Worm (Caenorhabditis elegans) whole organism, L2 larva: ENCODE measurements around the gene spp-2.

Source experiments
- C34F6.9 ChIP-seq: fragments of 150-350 bp; optimal IDR thresholded peaks from 2 replicates; lab custom pipeline; 2014; ENCODE audit warnings: missing biosample characterization, missing genetic modification characterization
- F13H6.1 ChIP-seq: sonication (generic microtip); optimal IDR thresholded peaks from 2 replicates; lab custom pipeline; 2016; ENCODE audit warnings: missing genetic modification characterization, missing compliant biosample characterization
- Y55F3AM.14 ChIP-seq: fragments of 200-800 bp; sonication (Bioruptor generic); optimal IDR thresholded peaks from 2 replicates; lab custom pipeline; 2018; ENCODE audit warnings: mild to moderate bottlenecking, missing genetic modification characterization, missing compliant biosample characterization
- ama-1 ChIP-seq: fragments of 150-350 bp; optimal IDR thresholded peaks from 2 replicates; lab custom pipeline; 2018; ENCODE audit warnings: inconsistent platforms
- blmp-1 ChIP-seq: sonication (generic microtip); optimal IDR thresholded peaks from 2 replicates; lab custom pipeline; 2017; ENCODE audit warnings: missing genetic modification characterization, mild to moderate bottlenecking, missing compliant biosample characterization, antibody characterized with exemption, moderate library complexity; ENCODE audit not compliant: insufficient read depth
- ceh-16 ChIP-seq: fragments of 150-350 bp; optimal IDR thresholded peaks from 2 replicates; lab custom pipeline; 2014; ENCODE audit warnings: missing biosample characterization, missing genetic modification characterization
- ceh-82 ChIP-seq: fragments of 150-350 bp; optimal IDR thresholded peaks from 2 replicates; lab custom pipeline; 2014; ENCODE audit warnings: missing biosample characterization, missing genetic modification characterization
- crh-2 ChIP-seq: sonication (generic microtip); optimal IDR thresholded peaks from 2 replicates; lab custom pipeline; 2017; ENCODE audit warnings: missing biosample characterization, missing genetic modification characterization
- elt-1 ChIP-seq: fragments of 150-350 bp; optimal IDR thresholded peaks from 2 replicates; lab custom pipeline; 2014; ENCODE audit warnings: missing biosample characterization, missing genetic modification characterization
- elt-3 ChIP-seq: sonication (generic microtip); optimal IDR thresholded peaks from 2 replicates; lab custom pipeline; 2017; ENCODE audit warnings: missing biosample characterization, missing genetic modification characterization
- fos-1 ChIP-seq: fragments of 150-350 bp; optimal IDR thresholded peaks from 2 replicates; lab custom pipeline; 2014; ENCODE audit warnings: missing biosample characterization, missing genetic modification characterization
- gmeb-1 ChIP-seq: fragments of 150-350 bp; optimal IDR thresholded peaks from 2 replicates; lab custom pipeline; 2014; ENCODE audit warnings: missing biosample characterization, missing genetic modification characterization
- lin-11 ChIP-seq: fragments of 150-350 bp; sonication (generic microtip); optimal IDR thresholded peaks from 2 replicates; lab custom pipeline; 2014; ENCODE audit warnings: missing biosample characterization, missing genetic modification characterization, inconsistent platforms, mixed read lengths
- lin-39 ChIP-seq: fragments of 150-350 bp; optimal IDR thresholded peaks from 2 replicates; lab custom pipeline; 2014; ENCODE audit warnings: missing biosample characterization, missing genetic modification reagents, missing genetic modification characterization
- lsy-2 ChIP-seq, 2 experiments: fragments of 150-350 bp in 1 of 2; sonication (generic microtip) in 1 of 2; optimal IDR thresholded peaks; 2 replicates each; lab custom pipeline; 2014 to 2017; ENCODE audit warnings: missing biosample characterization in 2 of 2, missing genetic modification characterization in 2 of 2
- mab-5 ChIP-seq: fragments of 150-350 bp; optimal IDR thresholded peaks from 2 replicates; lab custom pipeline; 2014; ENCODE audit warnings: missing biosample characterization, missing genetic modification characterization
- mbf-1 ChIP-seq: sonication (generic microtip); optimal IDR thresholded peaks from 2 replicates; lab custom pipeline; 2017; ENCODE audit warnings: missing biosample characterization, missing genetic modification characterization
- mdl-1 ChIP-seq, 2 experiments: fragments of 150-350 bp in 1 of 2; sonication (generic microtip) in 1 of 2; optimal IDR thresholded peaks; 2 replicates each; lab custom pipeline; 2017; ENCODE audit warnings: missing biosample characterization in 2 of 2, missing genetic modification characterization in 2 of 2
- nhr-10 ChIP-seq: sonication (generic microtip); optimal IDR thresholded peaks from 2 replicates; lab custom pipeline; 2017; ENCODE audit warnings: missing biosample characterization, missing genetic modification characterization
- nhr-11 ChIP-seq: fragments of 150-350 bp; optimal IDR thresholded peaks from 2 replicates; lab custom pipeline; 2014; ENCODE audit warnings: missing biosample characterization, missing genetic modification characterization
- nhr-129 ChIP-seq: fragments of 150-350 bp; optimal IDR thresholded peaks from 2 replicates; lab custom pipeline; 2014; ENCODE audit warnings: missing biosample characterization, missing genetic modification characterization
- nhr-237 ChIP-seq: fragments of 150-350 bp; optimal IDR thresholded peaks from 2 replicates; lab custom pipeline; 2014; ENCODE audit warnings: missing biosample characterization, missing genetic modification characterization
- nhr-25 ChIP-seq: fragments of 150-350 bp; sonication (generic microtip); optimal IDR thresholded peaks from 3 replicates; lab custom pipeline; 2014; ENCODE audit warnings: missing biosample characterization, missing genetic modification characterization
- nhr-6 ChIP-seq: fragments of 150-350 bp; optimal IDR thresholded peaks from 2 replicates; lab custom pipeline; 2014; ENCODE audit warnings: missing biosample characterization, missing genetic modification characterization
- sem-4 ChIP-seq: fragments of 150-350 bp; optimal IDR thresholded peaks from 2 replicates; lab custom pipeline; 2014; ENCODE audit warnings: missing biosample characterization, missing genetic modification reagents, missing genetic modification characterization
- skn-1 ChIP-seq: sonication (generic microtip); optimal IDR thresholded peaks from 2 replicates; lab custom pipeline; 2017; ENCODE audit warnings: missing biosample characterization, missing genetic modification characterization
- sma-3 ChIP-seq: sonication (generic microtip); optimal IDR thresholded peaks from 2 replicates; lab custom pipeline; 2016; ENCODE audit warnings: missing genetic modification reagents, missing genetic modification characterization, missing compliant biosample characterization
- sma-9 ChIP-seq, 2 experiments: fragments of 150-350 bp in 1 of 2; sonication (generic microtip) in 1 of 2; optimal IDR thresholded peaks; 2 replicates each; lab custom pipeline; 2014 to 2016; ENCODE audit warnings: missing genetic modification characterization in 2 of 2, mild to moderate bottlenecking in 1 of 2, missing biosample characterization in 1 of 2, missing compliant biosample characterization in 1 of 2, missing genetic modification reagents in 1 of 2, moderate library complexity in 1 of 2
- snpc-4 ChIP-seq: fragments of 150-350 bp; optimal IDR thresholded peaks from 2 replicates; lab custom pipeline; 2014; ENCODE audit warnings: missing biosample characterization, missing genetic modification characterization
- unc-55 ChIP-seq: fragments of 150-350 bp; sonication (generic microtip); optimal IDR thresholded peaks from 3 replicates; lab custom pipeline; 2014; ENCODE audit warnings: missing biosample characterization, missing genetic modification reagents, missing genetic modification characterization
- unc-62 ChIP-seq: fragments of 150-350 bp; optimal IDR thresholded peaks from 2 replicates; lab custom pipeline; 2014; ENCODE audit warnings: missing biosample characterization, missing genetic modification reagents, missing genetic modification characterization

Gene spp-2

ce11 chrX:7322323-7322722 lies 5.7 kb upstream of the spp-2 start, which contains the start of gene T08A9.13:
Gene T08A9.13, minus strand, starts transcription at chrX:7322423.
- TF ChIP-seq nhr-25 (tag; lab: Kevin White, UChicago) (no peak), snpc-4 (tag; lab: Kevin White, UChicago) (no peak), nhr-10 (no peak), F13H6.1 (tag; lab: Kevin White, UChicago) (no peak)

ce11 chrX:7320115-7320711 lies 3.6 kb upstream of the spp-2 start, which contains the start of gene spp-5:
Gene spp-5, minus strand, starts transcription at chrX:7320354.
- TF ChIP-seq gmeb-1 (peak; percentile 54), Y55F3AM.14 (GFP tag; lab: Kevin White, UChicago) (no peak), F13H6.1 (tag; lab: Kevin White, UChicago) (peak; percentile 65), blmp-1 (tag; lab: Kevin White, UChicago) (no peak), nhr-129 (tag; lab: Kevin White, UChicago) (peak; percentile 20), crh-2 (peak; percentile 67), unc-55 (no peak), fos-1 (tag; lab: Kevin White, UChicago) (peak; percentile 71), sma-9 (GFP tag; optimal IDR thresholded peaks at IDR 0.05; lab: Kevin White, UChicago) (peak; percentile 37), sma-9 (tag; optimal IDR thresholded peaks at IDR 0.05; lab: Kevin White, UChicago) (no peak), ama-1 (no peak), C34F6.9 (tag; lab: Kevin White, UChicago) (no peak), sma-3 (no peak), lsy-2 (tag; optimal IDR thresholded peaks at IDR 0.05; lab: Kevin White, UChicago) (peak in 1 of 2 experiments; percentile 1)

ce11 chrX:7318639-7319038 lies 2.0 kb upstream of the spp-2 start, which contains the start of gene spp-4:
Gene spp-4, minus strand, starts transcription at chrX:7318756.
- peak; percentile 3 for TF ChIP-seq fos-1 (tag; lab: Kevin White, UChicago)
- no peak for TF ChIP-seq nhr-11 (tag; lab: Kevin White, UChicago)
- peak; percentile 27 for TF ChIP-seq sma-9 (GFP tag; optimal IDR thresholded peaks at IDR 0.05; lab: Kevin White, UChicago)
- no peak for TF ChIP-seq sma-9 (tag; optimal IDR thresholded peaks at IDR 0.05; lab: Kevin White, UChicago)
- TF ChIP-seq ceh-16 (tag; lab: Kevin White, UChicago): no peak

DNA sequence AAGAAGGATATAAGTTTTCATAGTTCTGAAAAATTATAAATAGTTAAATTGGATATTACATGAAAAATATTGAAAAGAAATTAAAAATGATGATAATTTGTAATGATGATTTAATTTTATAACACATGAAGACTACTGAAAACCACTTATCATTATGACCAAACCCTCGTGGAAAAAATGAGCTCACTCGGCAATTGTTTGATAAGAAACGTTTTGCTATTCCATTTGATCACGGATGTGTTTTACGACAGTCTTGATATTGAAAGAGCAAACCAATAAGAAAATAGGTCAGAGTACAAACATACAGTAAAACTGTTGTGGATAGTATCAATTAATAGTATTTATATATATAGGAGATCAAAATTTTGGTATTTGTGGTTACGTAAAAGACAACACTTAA lies 1.3 kb downstream of the spp-2 start, which contains the start of gene spp-3:
TSS of gene spp-3 (minus strand) at position 25 of the 400 bp plus-strand sequence.
- TF ChIP-seq mab-5 (tag; lab: Kevin White, UChicago): no peak
- TF ChIP-seq nhr-11 (tag; lab: Kevin White, UChicago): no peak
- TF ChIP-seq nhr-237 (tag; lab: Kevin White, UChicago): no peak
- TF ChIP-seq unc-62 (GFP tag; lab: Kevin White, UChicago): no peak
- TF ChIP-seq Y55F3AM.14 (GFP tag; lab: Kevin White, UChicago): no peak
- no peak for TF ChIP-seq nhr-6 (tag; lab: Kevin White, UChicago)
- no peak for TF ChIP-seq unc-55
- TF ChIP-seq skn-1 (tag; lab: Kevin White, UChicago): peak; percentile 89
- no peak for TF ChIP-seq elt-3 (tag; lab: Kevin White, UChicago)
- TF ChIP-seq sem-4: no peak
- TF ChIP-seq elt-1 (tag; lab: Kevin White, UChicago): no peak
- no peak for TF ChIP-seq nhr-129 (tag; lab: Kevin White, UChicago)
- TF ChIP-seq fos-1 (tag; lab: Kevin White, UChicago): peak; percentile 95
- TF ChIP-seq lin-11 (tag; lab: Kevin White, UChicago): no peak
- no peak for TF ChIP-seq lin-39 (tag; lab: Kevin White, UChicago)
- peak; percentile 57 for TF ChIP-seq gmeb-1
- TF ChIP-seq lsy-2 (tag; optimal IDR thresholded peaks at IDR 0.05; lab: Kevin White, UChicago): peak in 1 of 2 experiments; percentile 18
- TF ChIP-seq sma-9 (GFP tag; optimal IDR thresholded peaks at IDR 0.05; lab: Kevin White, UChicago): peak; percentile 64
- TF ChIP-seq sma-9 (tag; optimal IDR thresholded peaks at IDR 0.05; lab: Kevin White, UChicago): no peak
- TF ChIP-seq ceh-82 (tag; lab: Kevin White, UChicago): no peak
- TF ChIP-seq mdl-1 (tag; optimal IDR thresholded peaks at IDR 0.05; lab: Kevin White, UChicago): peak in 1 of 2 experiments; percentile 3
- TF ChIP-seq sma-3: peak; percentile 7
- TF ChIP-seq crh-2: peak; percentile 43
- TF ChIP-seq F13H6.1 (tag; lab: Kevin White, UChicago): peak; percentile 38

ce11 chrX:7314564-7314963 lies 2.1 kb downstream of the spp-2 start:
- TF ChIP-seq mbf-1 (tag; lab: Kevin White, UChicago): no peak
- peak; percentile 29 for TF ChIP-seq crh-2
- peak; percentile 34 for TF ChIP-seq fos-1 (tag; lab: Kevin White, UChicago)
